Worm (Caenorhabditis elegans) whole organism, young adult: ENCODE data around the gene nspb-5.

ENCODE experiments used
- B0019.2 ChIP-seq: fragments of 200-800 bp; sonication (Bioruptor generic); conservative IDR thresholded peaks from 2 replicates; pipeline ENCODE4 v1.3.6; 2022; ENCODE audit warnings: missing genetic modification reagents, missing genetic modification characterization, missing compliant biosample characterization
- B0261.1 ChIP-seq: sonication (generic microtip); optimal IDR thresholded peaks from 2 replicates; lab custom pipeline; 2016; ENCODE audit warnings: mild to moderate bottlenecking, missing genetic modification characterization, moderate library complexity, missing compliant biosample characterization
- D2030.7 ChIP-seq: fragments of 200-800 bp; sonication (Bioruptor generic); IDR thresholded peaks from 2 replicates; pipeline ENCODE4 v1.3.6; 2022; ENCODE audit warnings: missing genetic modification reagents, missing genetic modification characterization, missing compliant biosample characterization
- F10E7.11 ChIP-seq: sonication (generic microtip); optimal IDR thresholded peaks from 2 replicates; lab custom pipeline; 2017; ENCODE audit warnings: mild to moderate bottlenecking, missing genetic modification characterization, moderate library complexity, missing compliant biosample characterization
- F22D6.2 ChIP-seq: sonication (generic microtip); optimal IDR thresholded peaks from 2 replicates; lab custom pipeline; 2016; ENCODE audit warnings: mild to moderate bottlenecking, missing genetic modification characterization, missing compliant biosample characterization
- F33H1.4 ChIP-seq: fragments of 200-800 bp; sonication (Bioruptor generic); IDR thresholded peaks from 2 replicates; pipeline ENCODE4 v1.3.6; 2022; ENCODE audit warnings: missing genetic modification reagents, missing genetic modification characterization, missing compliant biosample characterization
- F39B2.1 ChIP-seq: fragments of 200-800 bp; sonication (Bioruptor generic); IDR thresholded peaks from 2 replicates; pipeline ENCODE4 v1.3.6; 2022; ENCODE audit warnings: missing genetic modification reagents, missing genetic modification characterization, missing compliant biosample characterization
- F57A8.1 ChIP-seq: fragments of 200-800 bp; sonication (Bioruptor generic); optimal IDR thresholded peaks from 2 replicates; lab custom pipeline; 2018; ENCODE audit warnings: mild to moderate bottlenecking, missing genetic modification characterization, moderate library complexity, missing compliant biosample characterization
- K12H6.12 ChIP-seq: fragments of 200-800 bp; sonication (Bioruptor generic); optimal IDR thresholded peaks from 2 replicates; lab custom pipeline; 2018; ENCODE audit warnings: mild to moderate bottlenecking, missing genetic modification characterization, missing compliant biosample characterization
- T07F8.4 ChIP-seq: sonication (generic microtip); optimal IDR thresholded peaks from 2 replicates; lab custom pipeline; 2016; ENCODE audit warnings: mild to moderate bottlenecking, missing genetic modification characterization, moderate library complexity, missing compliant biosample characterization
- T26A5.8 ChIP-seq: sonication (generic microtip); optimal IDR thresholded peaks from 2 replicates; lab custom pipeline; 2016; ENCODE audit warnings: missing genetic modification characterization, missing compliant biosample characterization
- Y56A3A.18 ChIP-seq: fragments of 200-800 bp; sonication (Bioruptor generic); IDR thresholded peaks from 2 replicates; pipeline ENCODE4 v1.3.6; 2022; ENCODE audit warnings: missing genetic modification reagents, missing genetic modification characterization, missing compliant biosample characterization
- Y67H2A.10 ChIP-seq: fragments of 200-800 bp; sonication (Bioruptor generic); conservative IDR thresholded peaks from 2 replicates; pipeline ENCODE4 v1.3.6; 2022; ENCODE audit warnings: missing genetic modification reagents, missing genetic modification characterization, missing compliant biosample characterization
- ZK185.1 ChIP-seq: sonication (generic microtip); optimal IDR thresholded peaks from 2 replicates; lab custom pipeline; 2016; ENCODE audit warnings: mild to moderate bottlenecking, missing genetic modification characterization, missing compliant biosample characterization; ENCODE audit not compliant: poor library complexity, severe bottlenecking
- aptf-2 ChIP-seq: fragments of 200-800 bp; sonication (Bioruptor generic); conservative IDR thresholded peaks from 2 replicates; pipeline ENCODE4 v1.3.6; 2022; ENCODE audit warnings: missing genetic modification reagents, missing genetic modification characterization, missing compliant biosample characterization
- attf-3 ChIP-seq: fragments of 200-800 bp; sonication (Bioruptor generic); conservative IDR thresholded peaks from 2 replicates; pipeline ENCODE4 v1.3.6; 2022; ENCODE audit warnings: missing genetic modification reagents, missing genetic modification characterization, missing compliant biosample characterization
- bed-2 ChIP-seq: fragments of 200-800 bp; sonication (Bioruptor generic); IDR thresholded peaks from 2 replicates; pipeline ENCODE4 v1.3.6; 2022; ENCODE audit warnings: missing genetic modification reagents, missing genetic modification characterization, missing compliant biosample characterization
- ceh-40 ChIP-seq: fragments of 200-800 bp; sonication (Bioruptor generic); IDR thresholded peaks from 2 replicates; pipeline ENCODE4 v1.3.6; 2022; ENCODE audit warnings: missing genetic modification characterization, missing compliant biosample characterization
- dox-1 ChIP-seq: fragments of 200-800 bp; sonication (Bioruptor generic); IDR thresholded peaks from 2 replicates; pipeline ENCODE4 v1.3.6; 2022; ENCODE audit warnings: missing genetic modification reagents, missing genetic modification characterization, missing compliant biosample characterization
- dpff-1 ChIP-seq: sonication (generic microtip); optimal IDR thresholded peaks from 2 replicates; lab custom pipeline; 2017; ENCODE audit warnings: mild to moderate bottlenecking, missing genetic modification characterization, missing compliant biosample characterization
- dpl-1 ChIP-seq: fragments of 150-350 bp; optimal IDR thresholded peaks from 2 replicates; lab custom pipeline; 2014; ENCODE audit warnings: missing biosample characterization, missing genetic modification reagents, missing genetic modification characterization
- egl-44 ChIP-seq: fragments of 200-800 bp; sonication (Bioruptor generic); IDR thresholded peaks from 2 replicates; pipeline ENCODE4 v1.3.6; 2022; ENCODE audit warnings: missing genetic modification reagents, missing genetic modification characterization, missing compliant biosample characterization
- ekl-4 ChIP-seq: fragments of 200-800 bp; sonication (Bioruptor generic); IDR thresholded peaks from 2 replicates; pipeline ENCODE4 v1.3.6; 2022; ENCODE audit warnings: missing genetic modification reagents, missing genetic modification characterization, missing compliant biosample characterization
- let-526 ChIP-seq: fragments of 200-800 bp; sonication (Bioruptor generic); IDR thresholded peaks from 2 replicates; pipeline ENCODE4 v1.3.6; 2022; ENCODE audit warnings: missing genetic modification reagents, missing genetic modification characterization, missing compliant biosample characterization
- let-607 ChIP-seq, 2 experiments: fragments of 200-800 bp in 1 of 2; sonication (Bioruptor generic) in 1 of 2; sonication (generic microtip) in 1 of 2; optimal IDR thresholded peaks; 2 replicates each; lab custom pipeline; 2016 to 2018; ENCODE audit warnings: mild to moderate bottlenecking in 2 of 2, missing compliant biosample characterization in 2 of 2, missing genetic modification characterization in 2 of 2, moderate library complexity in 2 of 2, missing genotype in 1 of 2
- lin-35 ChIP-seq, 3 experiments: fragments of 150-350 bp in 2 of 3; sonication (generic microtip) in 1 of 3; optimal IDR thresholded peaks; 2 replicates each; lab custom pipeline; 2014 to 2018; ENCODE audit warnings: missing biosample characterization in 3 of 3, missing genetic modification characterization in 3 of 3, missing genetic modification reagents in 3 of 3
- lin-40 ChIP-seq: sonication (generic microtip); optimal IDR thresholded peaks from 2 replicates; lab custom pipeline; 2016; ENCODE audit warnings: missing genetic modification characterization, mild to moderate bottlenecking, missing compliant biosample characterization, missing genotype, missing genetic modification reagents
- lir-1 ChIP-seq: fragments of 200-800 bp; sonication (Bioruptor generic); conservative IDR thresholded peaks from 2 replicates; pipeline ENCODE4 v1.3.6; 2022; ENCODE audit warnings: missing genetic modification reagents, missing genetic modification characterization, missing compliant biosample characterization
- madf-10 ChIP-seq: sonication (generic microtip); optimal IDR thresholded peaks from 2 replicates; lab custom pipeline; 2016; ENCODE audit warnings: mild to moderate bottlenecking, missing genetic modification characterization, missing compliant biosample characterization
- madf-3 ChIP-seq: fragments of 200-800 bp; sonication (Bioruptor generic); IDR thresholded peaks from 2 replicates; pipeline ENCODE4 v1.3.6; 2022; ENCODE audit warnings: missing genetic modification reagents, missing genetic modification characterization, missing compliant biosample characterization
- mel-28 ChIP-seq: sonication (generic microtip); optimal IDR thresholded peaks from 2 replicates; lab custom pipeline; 2016; ENCODE audit warnings: borderline replicate concordance, mild to moderate bottlenecking, missing genetic modification characterization, missing compliant biosample characterization
- mes-4 ChIP-seq: sonication (generic microtip); optimal IDR thresholded peaks from 2 replicates; lab custom pipeline; 2016; ENCODE audit warnings: missing genotype, missing genetic modification characterization, missing compliant biosample characterization
- nhr-27 ChIP-seq: fragments of 200-800 bp; sonication (Bioruptor generic); optimal IDR thresholded peaks from 2 replicates; lab custom pipeline; 2018; ENCODE audit warnings: mild to moderate bottlenecking, missing genetic modification characterization, moderate library complexity, missing compliant biosample characterization
- nhr-80 ChIP-seq: sonication (generic microtip); optimal IDR thresholded peaks from 2 replicates; lab custom pipeline; 2016; ENCODE audit warnings: missing genetic modification characterization, missing compliant biosample characterization
- nhr-90 ChIP-seq: sonication (generic microtip); optimal IDR thresholded peaks from 2 replicates; lab custom pipeline; 2016; ENCODE audit warnings: missing genotype, mild to moderate bottlenecking, missing genetic modification characterization, missing compliant biosample characterization
- sea-2 ChIP-seq: fragments of 200-800 bp; sonication (Bioruptor generic); IDR thresholded peaks from 2 replicates; pipeline ENCODE4 v1.3.6; 2022; ENCODE audit warnings: missing genetic modification characterization, missing compliant biosample characterization
- snpc-1.1 ChIP-seq: sonication (generic microtip); optimal IDR thresholded peaks from 2 replicates; lab custom pipeline; 2017; ENCODE audit warnings: missing genetic modification characterization, mild to moderate bottlenecking, missing compliant biosample characterization, antibody characterized with exemption, moderate library complexity, missing genotype, missing genetic modification reagents; ENCODE audit not compliant: insufficient read depth
- snpc-3.4 ChIP-seq: sonication (generic microtip); optimal IDR thresholded peaks from 2 replicates; lab custom pipeline; 2017; ENCODE audit warnings: missing genetic modification characterization, mild to moderate bottlenecking, missing compliant biosample characterization, antibody characterized with exemption, moderate library complexity, missing genotype, missing genetic modification reagents
- sptf-2 ChIP-seq: fragments of 200-800 bp; sonication (Bioruptor generic); optimal IDR thresholded peaks from 2 replicates; lab custom pipeline; 2018; ENCODE audit warnings: mild to moderate bottlenecking, missing genetic modification characterization, missing compliant biosample characterization
- tbp1 ChIP-seq: fragments of 200-800 bp; sonication (Bioruptor generic); optimal IDR thresholded peaks from 2 replicates; lab custom pipeline; 2018; ENCODE audit warnings: mild to moderate bottlenecking, missing genetic modification characterization, missing compliant biosample characterization
- unc-130 ChIP-seq: sonication (generic microtip); optimal IDR thresholded peaks from 2 replicates; lab custom pipeline; 2016; ENCODE audit warnings: missing genetic modification reagents, missing genetic modification characterization, missing compliant biosample characterization
- ztf-22 ChIP-seq: fragments of 200-800 bp; sonication (Bioruptor generic); optimal IDR thresholded peaks from 2 replicates; lab custom pipeline; 2018; ENCODE audit warnings: mild to moderate bottlenecking, missing genetic modification characterization, moderate library complexity, missing compliant biosample characterization
- ztf-25 ChIP-seq: fragments of 200-800 bp; sonication (Bioruptor generic); IDR thresholded peaks from 2 replicates; pipeline ENCODE4 v1.3.6; 2022; ENCODE audit warnings: missing genetic modification reagents, missing genetic modification characterization, missing compliant biosample characterization
- ztf-28 ChIP-seq: fragments of 200-800 bp; sonication (Bioruptor generic); IDR thresholded peaks from 2 replicates; pipeline ENCODE4 v1.3.6; 2022; ENCODE audit warnings: missing genetic modification reagents, missing genetic modification characterization, missing compliant biosample characterization
- ztf-3 ChIP-seq: fragments of 200-800 bp; sonication (Bioruptor generic); optimal IDR thresholded peaks from 2 replicates; lab custom pipeline; 2018; ENCODE audit warnings: mild to moderate bottlenecking, missing genetic modification characterization, missing compliant biosample characterization

nspb-5 gene

ce11 chrIV:6627798-6628197 is 29.0 kb downstream of the nspb-5 start, which contains the start of gene cest-5.2:
Gene cest-5.2 (minus strand): TSS chrIV:6627925.
- TF ChIP-seq nhr-80 (tag; lab: Kevin White, UChicago), result peak; percentile 19
- TF ChIP-seq ceh-40 (GFP tag; lab: Robert Waterston, UW), result no peak

ce11 chrIV:6631704-6632272 is 32.9 kb downstream of the nspb-5 start, which contains the start of the genes cest-5.1 and C01B10.9:
Gene cest-5.1 (minus strand): TSS chrIV:6631754.
Gene C01B10.9 (plus strand): TSS chrIV:6632222.
- TF ChIP-seq mes-4 (tag; lab: Kevin White, UChicago) (no peak), tbp1 (peak; percentile 47), ztf-25 (GFP tag; lab: Robert Waterston, UW) (no peak), mel-28 (tag; lab: Kevin White, UChicago) (no peak), dpl-1 (GFP tag; lab: Kevin White, UChicago) (peak; percentile 76), F57A8.1 (no peak), egl-44 (GFP tag; lab: Robert Waterston, UW) (no peak), ekl-4 (GFP tag; lab: Robert Waterston, UW) (no peak), ztf-3 (GFP tag; lab: Kevin White, UChicago) (no peak), F10E7.11 (tag; lab: Kevin White, UChicago) (no peak), sea-2 (no peak), ZK185.1 (tag; lab: Kevin White, UChicago) (peak; percentile 83), dox-1 (GFP tag; lab: Robert Waterston, UW) (no peak; the same call in 1 of the 2 replicates), B0261.1 (tag; lab: Kevin White, UChicago) (no peak), B0019.2 (no peak), Y67H2A.10 (peak; percentile 18; the same call in 1 of the 2 replicates), T26A5.8 (tag; lab: Kevin White, UChicago) (no peak), ztf-28 (no peak), let-526 (GFP tag; lab: Robert Waterston, UW) (no peak), attf-3 (GFP tag; lab: Robert Waterston, UW) (peak; percentile 58; the same call in 1 of the 2 replicates), snpc-3.4 (tag; lab: Kevin White, UChicago) (peak; percentile 50), unc-130 (peak; percentile 87), nhr-27 (tag; lab: Kevin White, UChicago) (no peak), D2030.7 (GFP tag; lab: Robert Waterston, UW) (peak; percentile 37; the same call in 1 of the 2 replicates), bed-2 (GFP tag; lab: Robert Waterston, UW) (peak; percentile 64; the same call in 1 of the 2 replicates), lin-40 (tag; lab: Kevin White, UChicago) (peak; percentile 45), Y56A3A.18 (GFP tag; lab: Robert Waterston, UW) (no peak), sptf-2 (GFP tag; lab: Kevin White, UChicago) (no peak), lir-1 (GFP tag; lab: Robert Waterston, UW) (peak; percentile 45; the same call in 1 of the 2 replicates), F22D6.2 (tag; lab: Kevin White, UChicago) (no peak), nhr-80 (tag; lab: Kevin White, UChicago) (peak; percentile 15), F33H1.4 (no peak; the same call in none of the 2 replicates), F39B2.1 (0 out of 2 replicates have a peak, but pooled peaks have one; percentile 47), K12H6.12 (tag; lab: Kevin White, UChicago) (peak; percentile 48), aptf-2 (GFP tag; lab: Robert Waterston, UW) (peak; percentile 49; the same call in 1 of the 2 replicates), let-607 (tag; optimal IDR thresholded peaks at IDR 0.05; lab: Kevin White, UChicago) (peak in 1 of 2 experiments; percentile 41), nhr-90 (no peak), madf-3 (GFP tag; lab: Robert Waterston, UW) (no peak), madf-10 (tag; lab: Kevin White, UChicago) (peak; percentile 0), T07F8.4 (no peak), dpff-1 (tag; lab: Kevin White, UChicago) (no peak), snpc-1.1 (tag; lab: Kevin White, UChicago) (peak; percentile 2), ztf-22 (GFP tag; lab: Kevin White, UChicago) (no peak), lin-35 (GFP tag; optimal IDR thresholded peaks at IDR 0.05; lab: Kevin White, UChicago) (peak in 2 of 3 experiments; percentile 18 to 86)
